Fruit fly (Drosophila melanogaster): ENCODE results near the gene CG34367.

The CG34367 gene

dm6 chr2L:10339212-10339721, 14.4 kb downstream of the CG34367 start, which contains the start of gene SamDC (continued):
- TF ChIP-seq CG10565 (GFP tag; optimal IDR thresholded peaks at IDR 0.05) = no peak
- TF ChIP-seq schlank (tag; optimal IDR thresholded peaks at IDR 0.05) = peak; percentile 35
- no peak for TF ChIP-seq ap (GFP tag; IDR thresholded peaks at IDR 0.05)
- TF ChIP-seq Ssrp (tag; optimal IDR thresholded peaks at IDR 0.05) = peak; percentile 57
- TF ChIP-seq emc (GFP tag; optimal IDR thresholded peaks at IDR 0.05) = no peak
- TF ChIP-seq knrl (GFP tag; IDR thresholded peaks at IDR 0.05; ENCODE audit: partially characterized antibody) = peak; percentile 87
- peak; percentile 36 for TF ChIP-seq Hsf (GFP tag; optimal IDR thresholded peaks at IDR 0.05)
- TF ChIP-seq lilli (GFP tag; optimal IDR thresholded peaks at IDR 0.05) = peak; percentile 52
- TF ChIP-seq CG18262 (tag; optimal IDR thresholded peaks at IDR 0.05) = no peak
- TF ChIP-seq CG4328 (GFP tag; optimal IDR thresholded peaks at IDR 0.05) = no peak
- TF ChIP-seq luna (GFP tag; optimal IDR thresholded peaks at IDR 0.05) = no peak
- no peak for TF ChIP-seq Neu2 (GFP tag; optimal IDR thresholded peaks at IDR 0.05; ENCODE audit: borderline replicate concordance)
- peak; percentile 2 to 82 for TF ChIP-seq Pdp1 (GFP tag; optimal IDR thresholded peaks at IDR 0.05)
- TF ChIP-seq ERR (GFP tag; optimal IDR thresholded peaks at IDR 0.05) = no peak
- TF ChIP-seq yki (optimal IDR thresholded peaks at IDR 0.05) = no peak
- TF ChIP-seq CG16863 (GFP tag; optimal IDR thresholded peaks at IDR 0.05) = no peak
- no peak for TF ChIP-seq CG14965 (GFP tag; optimal IDR thresholded peaks at IDR 0.05; ENCODE audit: borderline replicate concordance)
- TF ChIP-seq chm (GFP tag; IDR thresholded peaks at IDR 0.05) = no peak; the same call in 1 of the 2 replicates
- peak; percentile 13 for TF ChIP-seq lbe (GFP tag; optimal IDR thresholded peaks at IDR 0.05)
- no peak for TF ChIP-seq hkb (optimal IDR thresholded peaks at IDR 0.05)
- peak; percentile 53; the same call in 1 of the 2 replicates for TF ChIP-seq hkb (GFP tag; IDR thresholded peaks at IDR 0.05)
- no peak; the same call in 1 of the 2 replicates for TF ChIP-seq lmd (GFP tag; IDR thresholded peaks at IDR 0.05)
- TF ChIP-seq CG17802 (tag; optimal IDR thresholded peaks at IDR 0.05) = peak; percentile 91
- no peak for TF ChIP-seq CG12236 (GFP tag; optimal IDR thresholded peaks at IDR 0.05)
- TF ChIP-seq CkIIα-i1 (GFP tag; IDR thresholded peaks at IDR 0.05) = no peak
- TF ChIP-seq Tbp (GFP tag; optimal IDR thresholded peaks at IDR 0.05) = no peak
- TF ChIP-seq CG11696 (GFP tag; IDR thresholded peaks at IDR 0.05) = peak; percentile 90
- TF ChIP-seq Usf (GFP tag; optimal IDR thresholded peaks at IDR 0.05) = no peak
- TF ChIP-seq CG7372 (GFP tag; IDR thresholded peaks at IDR 0.05) = no peak
- no peak for TF ChIP-seq Mrtf (GFP tag; IDR thresholded peaks at IDR 0.05)
- no peak for TF ChIP-seq ac (GFP tag; optimal IDR thresholded peaks at IDR 0.05)
- TF ChIP-seq Awh (GFP tag; IDR thresholded peaks at IDR 0.05) = no peak
- no peak for TF ChIP-seq Kr (GFP tag; optimal IDR thresholded peaks at IDR 0.05)
- no peak for TF ChIP-seq Bdp1 (GFP tag; optimal IDR thresholded peaks at IDR 0.05)
- peak; percentile 59 for TF ChIP-seq CG13424 (tag; optimal IDR thresholded peaks at IDR 0.05)
- no peak for TF ChIP-seq trh (GFP tag; optimal IDR thresholded peaks at IDR 0.05)
- TF ChIP-seq sim (GFP tag; IDR thresholded peaks at IDR 0.05) = no peak
- peak; percentile 18 for TF ChIP-seq eyg (GFP tag; optimal IDR thresholded peaks at IDR 0.05)
- no peak for TF ChIP-seq kay (GFP tag; optimal IDR thresholded peaks at IDR 0.05)
- TF ChIP-seq CG14710 (tag; optimal IDR thresholded peaks at IDR 0.05) = peak; percentile 47
- no peak for TF ChIP-seq Oaz (GFP tag; IDR thresholded peaks at IDR 0.05)
- peak; percentile 59; the same call in 2 of the 3 replicates for TF ChIP-seq vnd (GFP tag; IDR thresholded peaks at IDR 0.05; ENCODE audit: partially characterized antibody)
- no peak for TF ChIP-seq CG18599 (GFP tag; optimal IDR thresholded peaks at IDR 0.05)
- TF ChIP-seq trem (tag; optimal IDR thresholded peaks at IDR 0.05) = peak; percentile 45
- peak; percentile 90; the same call in 3 of the 4 replicates for TF ChIP-seq chinmo (GFP tag; IDR thresholded peaks at IDR 0.05; ENCODE audit: partially characterized antibody)
- TF ChIP-seq Ets97D (GFP tag; optimal IDR thresholded peaks at IDR 0.05) = peak; percentile 42
- TF ChIP-seq bbx (GFP tag; IDR thresholded peaks at IDR 0.05; ENCODE audit: partially characterized antibody) = peak; percentile 86
- no peak for TF ChIP-seq da (GFP tag; optimal IDR thresholded peaks at IDR 0.05)
- no peak; the same call in 2 of the 3 replicates for TF ChIP-seq jigr1 (GFP tag; IDR thresholded peaks at IDR 0.05)
- no peak for TF ChIP-seq prd (optimal IDR thresholded peaks at IDR 0.05)
- no peak; the same call in 1 of the 3 replicates for TF ChIP-seq prd (GFP tag; IDR thresholded peaks at IDR 0.05)
- TF ChIP-seq jumu (GFP tag; optimal IDR thresholded peaks at IDR 0.05) = peak; percentile 25

Measured in whole organism, embryonic.